Worm (Caenorhabditis elegans) whole organism, early embryonic: ENCODE results near the gene stip-1.

Experiments used
- B0310.2 ChIP-seq: sonication (generic microtip); optimal IDR thresholded peaks from 2 replicates; lab custom pipeline; 2016; ENCODE audit warnings: mild to moderate bottlenecking, missing genetic modification characterization, missing compliant biosample characterization
- F13C5.2 ChIP-seq: sonication (generic microtip); optimal IDR thresholded peaks from 2 replicates; lab custom pipeline; 2017; ENCODE audit warnings: mild to moderate bottlenecking, missing genetic modification characterization, inconsistent platforms, missing compliant biosample characterization
- ceh-36 ChIP-seq: sonication (generic microtip); optimal IDR thresholded peaks from 2 replicates; lab custom pipeline; 2016; ENCODE audit warnings: missing genetic modification characterization, inconsistent platforms, missing compliant biosample characterization
- hmg-4 ChIP-seq: fragments of 200-800 bp; sonication (Bioruptor generic); optimal IDR thresholded peaks from 2 replicates; lab custom pipeline; 2018; ENCODE audit warnings: mild to moderate bottlenecking, missing genetic modification characterization, missing compliant biosample characterization
- hnd-1 ChIP-seq: sonication (generic microtip); optimal IDR thresholded peaks from 2 replicates; lab custom pipeline; 2016; ENCODE audit warnings: missing genetic modification characterization, missing compliant biosample characterization
- pes-1 ChIP-seq: fragments of 200-800 bp; sonication (Bioruptor generic); IDR thresholded peaks from 2 replicates; pipeline ENCODE4 v1.3.6; 2022; ENCODE audit warnings: missing genetic modification reagents, missing genetic modification characterization, missing compliant biosample characterization
- scrt-1 ChIP-seq: fragments of 200-800 bp; sonication (Bioruptor generic); IDR thresholded peaks from 2 replicates; pipeline ENCODE4 v1.3.6; 2022; ENCODE audit warnings: missing genetic modification characterization, missing compliant biosample characterization
- sea-1 ChIP-seq: fragments of 200-800 bp; sonication (Bioruptor generic); conservative IDR thresholded peaks from 2 replicates; pipeline ENCODE4 v1.3.6; 2022; ENCODE audit warnings: missing genetic modification characterization, missing compliant biosample characterization
- tbx-11 ChIP-seq: fragments of 200-800 bp; sonication (Bioruptor generic); IDR thresholded peaks from 2 replicates; pipeline ENCODE4 v1.3.6; 2022; ENCODE audit warnings: missing genetic modification characterization, missing compliant biosample characterization
- tbx-37 ChIP-seq: fragments of 200-800 bp; sonication (Bioruptor generic); conservative IDR thresholded peaks from 2 replicates; pipeline ENCODE4 v1.3.6; 2022; ENCODE audit warnings: missing genetic modification reagents, missing genetic modification characterization, missing compliant biosample characterization

Gene stip-1

DNA sequence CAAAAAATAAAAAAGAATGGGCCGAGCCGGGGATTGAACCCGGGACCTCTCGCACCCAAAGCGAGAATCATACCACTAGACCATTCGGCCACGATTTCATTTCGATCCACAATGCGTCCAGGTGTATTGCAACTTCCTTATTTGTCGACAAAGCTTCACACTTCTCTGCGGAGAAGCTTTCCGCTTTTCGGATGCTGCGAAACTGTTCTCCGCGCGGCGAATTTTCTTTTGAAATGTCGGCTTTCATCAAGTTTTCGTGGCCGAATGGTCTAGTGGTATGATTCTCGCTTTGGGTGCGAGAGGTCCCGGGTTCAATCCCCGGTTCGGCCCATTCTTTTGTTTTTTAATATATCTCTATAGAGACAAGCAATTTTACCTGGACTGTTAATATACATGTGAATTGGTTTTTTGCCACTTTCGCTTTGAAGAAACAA is 47.7 kb downstream of the stip-1 start:
- TF ChIP-seq tbx-11 (GFP tag; lab: Robert Waterston, UW), result 0 out of 2 replicates have a peak, but pooled peaks have one; percentile 37

DNA sequence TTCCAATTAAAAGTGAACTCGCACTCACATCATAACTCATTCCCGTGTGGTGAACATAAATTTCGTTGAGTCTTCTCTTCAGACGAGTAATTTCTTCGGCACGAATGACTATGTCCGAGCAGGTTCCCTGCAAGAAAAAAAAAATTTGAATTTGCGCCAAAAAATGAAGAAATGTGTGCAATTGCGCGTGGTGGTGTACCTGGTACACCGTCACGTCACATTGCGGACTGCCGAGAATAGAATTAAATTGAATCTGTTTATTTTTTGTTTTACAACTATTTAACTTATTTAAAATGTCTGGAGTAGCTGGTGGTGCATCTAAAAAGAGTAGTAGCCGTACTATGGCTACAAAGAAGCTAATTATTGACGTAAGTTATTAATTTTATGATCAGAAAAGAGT is 48.9 kb downstream of the stip-1 start, which contains the start of gene mdt-22:
mdt-22 (plus strand) TSS at position 263 of the 400 bp plus-strand sequence.
- peak; percentile 54; the same call in 1 of the 2 replicates for TF ChIP-seq pes-1 (GFP tag; lab: Robert Waterston, UW)
- peak; percentile 54; the same call in 1 of the 2 replicates for TF ChIP-seq tbx-37 (GFP tag; lab: Robert Waterston, UW)
- peak; percentile 88 for TF ChIP-seq F13C5.2 (tag; lab: Kevin White, UChicago)
- no peak for TF ChIP-seq B0310.2 (tag; lab: Kevin White, UChicago)
- no peak for TF ChIP-seq hmg-4 (GFP tag; lab: Kevin White, UChicago)

DNA sequence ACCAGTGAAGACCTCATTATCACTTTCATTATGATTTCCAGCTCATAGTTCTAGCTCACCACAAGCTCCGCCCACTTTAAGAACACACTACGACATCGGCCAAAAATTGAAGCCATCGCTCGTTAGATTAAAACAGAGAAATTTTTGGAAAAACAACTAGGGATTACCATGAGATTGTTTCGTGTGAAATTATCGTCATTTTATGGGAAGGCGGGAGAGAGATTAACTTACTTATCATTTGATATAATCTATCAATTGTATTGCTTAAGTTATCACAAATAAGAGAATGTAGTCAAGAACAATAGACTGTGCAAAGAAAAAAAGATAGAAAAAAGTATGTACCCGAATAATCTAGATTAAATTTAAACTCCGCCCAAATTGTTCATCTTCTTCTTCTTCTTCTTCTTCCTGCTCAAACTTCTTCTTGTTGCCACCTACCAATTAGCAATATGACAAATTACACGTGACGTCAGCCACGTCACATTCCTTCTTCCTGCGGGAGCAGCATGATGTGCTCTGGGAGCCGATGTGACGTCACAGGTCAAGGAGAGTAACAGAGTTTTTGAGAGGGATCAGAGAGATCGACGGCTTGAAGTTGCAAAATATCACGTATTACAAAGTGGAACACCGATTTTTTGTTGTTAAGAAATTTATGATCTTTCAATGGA is 49.6 kb downstream of the stip-1 start, which contains the start of gene nep-26:
nep-26 (minus strand) TSS at position 51 of the 668 bp plus-strand sequence.
- TF ChIP-seq hnd-1 (no peak), pes-1 (GFP tag; lab: Robert Waterston, UW) (no peak), ceh-36 (tag; lab: Kevin White, UChicago) (no peak), tbx-11 (GFP tag; lab: Robert Waterston, UW) (no peak), sea-1 (GFP tag; lab: Robert Waterston, UW) (no peak), scrt-1 (no peak)
